In the genomic region with DNA sequence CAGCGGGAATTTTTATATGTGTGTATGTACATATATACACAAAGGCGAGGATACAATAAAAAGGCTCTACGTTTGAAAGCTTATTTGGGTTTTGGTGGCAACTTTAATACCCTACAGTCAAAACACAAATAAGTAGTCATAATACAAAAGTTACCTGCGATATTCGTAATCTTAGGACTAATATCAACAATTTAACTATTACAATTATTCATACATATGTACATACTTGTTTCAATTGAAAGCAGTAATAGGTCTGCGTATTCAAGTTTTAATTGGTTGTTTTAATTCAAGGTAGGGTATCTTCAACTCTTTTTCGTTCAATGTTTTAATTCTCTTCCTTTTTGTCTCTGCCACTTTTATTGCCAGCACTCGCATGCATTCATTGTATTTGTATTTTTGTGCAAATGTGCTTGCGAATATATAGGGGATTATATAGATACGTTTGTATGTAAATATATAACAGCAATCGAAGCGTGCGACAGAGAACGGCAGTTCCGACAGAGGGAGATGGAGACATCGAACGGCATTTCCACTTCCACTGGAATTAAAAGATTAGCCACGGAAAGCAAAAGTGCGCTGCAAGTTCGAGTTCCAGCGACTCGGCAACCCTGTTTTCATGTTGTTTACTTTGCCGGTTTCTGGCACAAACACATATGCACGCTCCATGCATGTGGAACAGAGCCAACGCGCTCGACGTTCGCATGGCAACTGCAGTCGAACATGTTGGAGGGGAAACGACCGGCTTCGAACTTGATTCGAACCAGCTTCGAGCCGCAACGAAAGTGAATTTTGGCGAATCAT, we compare ENCODE assay signal across 1 fruit fly cellular context.
A peak's percentile ranks its signal among the peaks of the same experiment; 100 is the strongest.
TF ChIP-seq lines count a peak whose summit lies in the region.

No protein-coding gene starts in this region.

TF ChIP-seq in whole organism, embryonic, 481 proteins besides CTCF, POLR2A, EP300 and RAD21 (continued from another document and continues in another):
- TF ChIP-seq CG1529 (GFP tag; optimal IDR thresholded peaks at IDR 0.05; lab: Kevin White, UChicago) (peak; percentile 39), seq (GFP tag; IDR thresholded peaks at IDR 0.05; lab: Robert Waterston, UW) (peak; percentile 54; the same call in 1 of the 2 replicates), CG17328 (GFP tag; IDR thresholded peaks at IDR 0.05; lab: Robert Waterston, UW) (peak; percentile 43; the same call in 1 of the 2 replicates), CG8388 (GFP tag; optimal IDR thresholded peaks at IDR 0.05; lab: Kevin White, UChicago) (peak; percentile 23), gsb (GFP tag; IDR thresholded peaks at IDR 0.05; lab: Robert Waterston, UW) (no peak), Hr39 (optimal IDR thresholded peaks at IDR 0.05; lab: Kevin White, UChicago) (no peak), CG15269 (tag; optimal IDR thresholded peaks at IDR 0.05; lab: Kevin White, UChicago) (peak; percentile 37), Xbp1 (GFP tag; optimal IDR thresholded peaks at IDR 0.05; lab: Kevin White, UChicago) (peak; percentile 48), HmgD (GFP tag; optimal IDR thresholded peaks at IDR 0.05; lab: Kevin White, UChicago) (no peak), CG17802 (tag; optimal IDR thresholded peaks at IDR 0.05; lab: Kevin White, UChicago) (no peak), CG10274 (GFP tag; optimal IDR thresholded peaks at IDR 0.05; lab: Kevin White, UChicago) (peak; percentile 38), Ets97D (GFP tag; optimal IDR thresholded peaks at IDR 0.05; lab: Kevin White, UChicago) (peak; percentile 24), fu2 (GFP tag; optimal IDR thresholded peaks at IDR 0.05; lab: Kevin White, UChicago) (no peak), CG8924 (tag; optimal IDR thresholded peaks at IDR 0.05; lab: Kevin White, UChicago) (peak; percentile 17), CG2199 (GFP tag; IDR thresholded peaks at IDR 0.05; lab: Robert Waterston, UW) (peak; percentile 72; the same call in 1 of the 3 replicates), CG1602 (GFP tag; optimal IDR thresholded peaks at IDR 0.05; lab: Kevin White, UChicago) (peak; percentile 31), odd (GFP tag; optimal IDR thresholded peaks at IDR 0.05; lab: Kevin White, UChicago) (no peak), CG12744 (GFP tag; optimal IDR thresholded peaks at IDR 0.05; lab: Kevin White, UChicago) (no peak), CG3065 (GFP tag; optimal IDR thresholded peaks at IDR 0.05; lab: Kevin White, UChicago) (no peak), CG11247 (GFP tag; IDR thresholded peaks at IDR 0.05; lab: Robert Waterston, UW) (no peak), B-H2 (GFP tag; optimal IDR thresholded peaks at IDR 0.05; lab: Kevin White, UChicago) (no peak), ash1 (GFP tag; optimal IDR thresholded peaks at IDR 0.05; lab: Kevin White, UChicago) (no peak), vfl (GFP tag; optimal IDR thresholded peaks at IDR 0.05; lab: Kevin White, UChicago) (no peak), Adf1 (GFP tag; IDR thresholded peaks at IDR 0.05; lab: Robert Waterston, UW) (peak; percentile 77), ind (GFP tag; optimal IDR thresholded peaks at IDR 0.05; lab: Kevin White, UChicago) (peak; percentile 31), ewg (GFP tag; optimal IDR thresholded peaks at IDR 0.05; lab: Kevin White, UChicago) (peak; percentile 40), CG6175 (GFP tag; IDR thresholded peaks at IDR 0.05; lab: Robert Waterston, UW) (no peak), jing (GFP tag; optimal IDR thresholded peaks at IDR 0.05; lab: Kevin White, UChicago) (peak; percentile 50), YL-1 (GFP tag; optimal IDR thresholded peaks at IDR 0.05; lab: Kevin White, UChicago) (no peak), CG18011 (GFP tag; optimal IDR thresholded peaks at IDR 0.05; lab: Kevin White, UChicago) (peak; percentile 16), pita (GFP tag; optimal IDR thresholded peaks at IDR 0.05; lab: Kevin White, UChicago) (no peak), pum (GFP tag; optimal IDR thresholded peaks at IDR 0.05; lab: Kevin White, UChicago) (peak; percentile 23), dmrt99B (tag; optimal IDR thresholded peaks at IDR 0.05; lab: Kevin White, UChicago) (peak; percentile 47), dpn (GFP tag; optimal IDR thresholded peaks at IDR 0.05; lab: Kevin White, UChicago) (peak; percentile 52 to 67), MESR4 (GFP tag; optimal IDR thresholded peaks at IDR 0.05; lab: Kevin White, UChicago) (no peak), crp (GFP tag; optimal IDR thresholded peaks at IDR 0.05; lab: Kevin White, UChicago) (no peak), Vsx1 (GFP tag; optimal IDR thresholded peaks at IDR 0.05; lab: Kevin White, UChicago) (peak; percentile 22), CG4617 (GFP tag; optimal IDR thresholded peaks at IDR 0.05; lab: Kevin White, UChicago; ENCODE audit: borderline replicate concordance) (no peak), tap (tag; optimal IDR thresholded peaks at IDR 0.05; lab: Kevin White, UChicago) (peak; percentile 35), repo (GFP tag; optimal IDR thresholded peaks at IDR 0.05; lab: Kevin White, UChicago) (peak; percentile 7), D19A (tag; optimal IDR thresholded peaks at IDR 0.05; lab: Kevin White, UChicago) (peak; percentile 76), fd96Cb (tag; optimal IDR thresholded peaks at IDR 0.05; lab: Kevin White, UChicago) (peak; percentile 3), CG12769 (tag; optimal IDR thresholded peaks at IDR 0.05; lab: Kevin White, UChicago) (peak; percentile 37), Meics (GFP tag; optimal IDR thresholded peaks at IDR 0.05; lab: Kevin White, UChicago) (peak; percentile 43), br (optimal IDR thresholded peaks at IDR 0.05; lab: Kevin White, UChicago) (no peak), Taf1 (GFP tag; IDR thresholded peaks at IDR 0.05; lab: Robert Waterston, UW) (no peak), D (optimal IDR thresholded peaks at IDR 0.05; lab: Kevin White, UChicago) (no peak), D (GFP tag; optimal IDR thresholded peaks at IDR 0.05; lab: Kevin White, UChicago) (peak; percentile 36), CG7928 (GFP tag; optimal IDR thresholded peaks at IDR 0.05; lab: Kevin White, UChicago) (no peak), prd (optimal IDR thresholded peaks at IDR 0.05; lab: Kevin White, UChicago) (no peak), prd (GFP tag; IDR thresholded peaks at IDR 0.05; lab: Robert Waterston, UW) (peak; percentile 35; the same call in 1 of the 3 replicates), tgo (GFP tag; IDR thresholded peaks at IDR 0.05; lab: Robert Waterston, UW) (0 out of 3 replicates have a peak, but pooled peaks have one; percentile 36), Lhr (GFP tag; optimal IDR thresholded peaks at IDR 0.05; lab: Kevin White, UChicago) (peak; percentile 46), twi (tag; optimal IDR thresholded peaks at IDR 0.05; lab: Kevin White, UChicago) (peak; percentile 37), ro (GFP tag; IDR thresholded peaks at IDR 0.05; lab: Robert Waterston, UW) (no peak), yki (optimal IDR thresholded peaks at IDR 0.05; lab: Kevin White, UChicago) (no peak), CG15479 (GFP tag; optimal IDR thresholded peaks at IDR 0.05; lab: Kevin White, UChicago) (no peak), CrebB (tag; optimal IDR thresholded peaks at IDR 0.05; lab: Kevin White, UChicago) (peak; percentile 11), Optix (GFP tag; IDR thresholded peaks at IDR 0.05; lab: Robert Waterston, UW) (peak; percentile 58; the same call in 1 of the 3 replicates), fd64A (GFP tag; optimal IDR thresholded peaks at IDR 0.05; lab: Kevin White, UChicago) (peak; percentile 25), CG10267 (tag; optimal IDR thresholded peaks at IDR 0.05; lab: Kevin White, UChicago) (no peak), pan (optimal IDR thresholded peaks at IDR 0.05; lab: Kevin White, UChicago) (no peak), pan (GFP tag; optimal IDR thresholded peaks at IDR 0.05 in 1 of 2, IDR thresholded peaks at IDR 0.05 in 1 of 2) (peak in 1 of 2 experiments; percentile 39), CG5953 (GFP tag; IDR thresholded peaks at IDR 0.05; lab: Robert Waterston, UW) (peak; percentile 31; the same call in 1 of the 2 replicates), hbn (GFP tag; IDR thresholded peaks at IDR 0.05; lab: Robert Waterston, UW; ENCODE audit: partially characterized antibody) (no peak), CG30431 (GFP tag; optimal IDR thresholded peaks at IDR 0.05; lab: Kevin White, UChicago) (peak; percentile 51), her (GFP tag; optimal IDR thresholded peaks at IDR 0.05; lab: Kevin White, UChicago) (peak; percentile 42), ERR (GFP tag; optimal IDR thresholded peaks at IDR 0.05; lab: Kevin White, UChicago) (no peak), disco-r (GFP tag; optimal IDR thresholded peaks at IDR 0.05; lab: Kevin White, UChicago) (peak; percentile 12), cas (GFP tag; IDR thresholded peaks at IDR 0.05; lab: Robert Waterston, UW) (0 out of 2 replicates have a peak, but pooled peaks have one; percentile 7), so (GFP tag; IDR thresholded peaks at IDR 0.05; lab: Robert Waterston, UW) (peak; percentile 29; the same call in 1 of the 3 replicates), CG11456 (GFP tag; IDR thresholded peaks at IDR 0.05; lab: Robert Waterston, UW) (peak; percentile 60), slp2 (GFP tag; optimal IDR thresholded peaks at IDR 0.05; lab: Kevin White, UChicago) (peak; percentile 56), Sox100B (GFP tag; optimal IDR thresholded peaks at IDR 0.05; lab: Kevin White, UChicago) (peak; percentile 12), HLH4C (GFP tag; IDR thresholded peaks at IDR 0.05; lab: Robert Waterston, UW; ENCODE audit: partially characterized antibody) (0 out of 3 replicates have a peak, but pooled peaks have one; percentile 22), Nf-YA (GFP tag; IDR thresholded peaks at IDR 0.05; lab: Robert Waterston, UW) (peak; percentile 29; the same call in 1 of the 2 replicates), sqz (GFP tag; optimal IDR thresholded peaks at IDR 0.05; lab: Kevin White, UChicago) (no peak), CG16779 (GFP tag; IDR thresholded peaks at IDR 0.05; lab: Robert Waterston, UW) (no peak), ems (GFP tag; optimal IDR thresholded peaks at IDR 0.05; lab: Kevin White, UChicago) (peak; percentile 33), Sry-δ (GFP tag; optimal IDR thresholded peaks at IDR 0.05; lab: Kevin White, UChicago) (no peak), Bteb2 (GFP tag; optimal IDR thresholded peaks at IDR 0.05; lab: Kevin White, UChicago) (no peak), Dp (GFP tag; optimal IDR thresholded peaks at IDR 0.05; lab: Kevin White, UChicago) (no peak), CG7745 (tag; optimal IDR thresholded peaks at IDR 0.05; lab: Kevin White, UChicago) (peak; percentile 13), Gug (GFP tag; IDR thresholded peaks at IDR 0.05; lab: Robert Waterston, UW) (peak; percentile 38; the same call in 2 of the 4 replicates), sens (GFP tag; lab: Kevin White, UChicago) (peak; percentile 89), CG12659 (GFP tag; optimal IDR thresholded peaks at IDR 0.05; lab: Kevin White, UChicago) (peak; percentile 34), Aef1 (GFP tag; IDR thresholded peaks at IDR 0.05; lab: Robert Waterston, UW) (peak; percentile 20; the same call in 1 of the 3 replicates), pnt (GFP tag; optimal IDR thresholded peaks at IDR 0.05; lab: Kevin White, UChicago) (no peak), CG33213 (GFP tag; optimal IDR thresholded peaks at IDR 0.05; lab: Kevin White, UChicago) (peak; percentile 46), CG10321 (GFP tag; IDR thresholded peaks at IDR 0.05; lab: Robert Waterston, UW) (no peak), pzg (GFP tag; optimal IDR thresholded peaks at IDR 0.05; lab: Kevin White, UChicago) (no peak), CG11398 (GFP tag; optimal IDR thresholded peaks at IDR 0.05; lab: Kevin White, UChicago) (peak; percentile 50), schlank (tag; optimal IDR thresholded peaks at IDR 0.05; lab: Kevin White, UChicago) (no peak), CG7372 (GFP tag; IDR thresholded peaks at IDR 0.05; lab: Robert Waterston, UW) (no peak), stwl (tag; optimal IDR thresholded peaks at IDR 0.05; lab: Kevin White, UChicago) (peak; percentile 88), unpg (GFP tag; optimal IDR thresholded peaks at IDR 0.05; lab: Kevin White, UChicago) (peak; percentile 59), CG6854 (GFP tag; optimal IDR thresholded peaks at IDR 0.05; lab: Kevin White, UChicago) (no peak), row (GFP tag; IDR thresholded peaks at IDR 0.05; lab: Robert Waterston, UW) (peak; percentile 77), Ptx1 (GFP tag; IDR thresholded peaks at IDR 0.05; lab: Robert Waterston, UW) (peak; percentile 44), CG10959 (GFP tag; IDR thresholded peaks at IDR 0.05; lab: Robert Waterston, UW) (peak; percentile 24; the same call in 1 of the 2 replicates), CG3726 (GFP tag; IDR thresholded peaks at IDR 0.05; lab: Robert Waterston, UW) (0 out of 3 replicates have a peak, but pooled peaks have one; percentile 20), dimm (GFP tag; IDR thresholded peaks at IDR 0.05; lab: Robert Waterston, UW) (no peak), Rx (GFP tag; IDR thresholded peaks at IDR 0.05; lab: Robert Waterston, UW) (peak; percentile 29; the same call in 1 of the 2 replicates), E2f1 (GFP tag; IDR thresholded peaks at IDR 0.05; lab: Robert Waterston, UW) (peak; percentile 28; the same call in 1 of the 2 replicates), CG12942 (GFP tag; optimal IDR thresholded peaks at IDR 0.05; lab: Kevin White, UChicago) (peak; percentile 45), CG32772 (GFP tag; IDR thresholded peaks at IDR 0.05; lab: Robert Waterston, UW) (no peak), mam (GFP tag; optimal IDR thresholded peaks at IDR 0.05; lab: Kevin White, UChicago) (peak; percentile 43), Hr51 (GFP tag; optimal IDR thresholded peaks at IDR 0.05; lab: Kevin White, UChicago) (peak; percentile 21 to 34), CG13424 (tag; optimal IDR thresholded peaks at IDR 0.05; lab: Kevin White, UChicago) (peak; percentile 43), Ravus (GFP tag; IDR thresholded peaks at IDR 0.05; lab: Robert Waterston, UW) (no peak), CG17361 (GFP tag; IDR thresholded peaks at IDR 0.05; lab: Robert Waterston, UW) (no peak), CG10979 (tag; optimal IDR thresholded peaks at IDR 0.05; lab: Kevin White, UChicago) (peak; percentile 33), usp (GFP tag; optimal IDR thresholded peaks at IDR 0.05; lab: Kevin White, UChicago) (no peak), CG4328 (GFP tag; optimal IDR thresholded peaks at IDR 0.05; lab: Kevin White, UChicago) (no peak), Ssrp (tag; optimal IDR thresholded peaks at IDR 0.05; lab: Kevin White, UChicago) (no peak), gfzf (GFP tag; optimal IDR thresholded peaks at IDR 0.05; lab: Kevin White, UChicago) (no peak), tio (GFP tag; optimal IDR thresholded peaks at IDR 0.05; lab: Kevin White, UChicago) (peak; percentile 14), CG7786 (GFP tag; optimal IDR thresholded peaks at IDR 0.05; lab: Kevin White, UChicago) (peak; percentile 13), inv (GFP tag; IDR thresholded peaks at IDR 0.05; lab: Robert Waterston, UW; ENCODE audit: partially characterized antibody) (no peak), Usf (GFP tag; optimal IDR thresholded peaks at IDR 0.05; lab: Kevin White, UChicago) (no peak), salm (tag; optimal IDR thresholded peaks at IDR 0.05; lab: Kevin White, UChicago) (no peak)
